Worm (Caenorhabditis elegans) whole organism, L4 larva: ENCODE measurements around the gene F49C12.11.
A peak's percentile ranks its signal among the peaks of the same experiment; 100 is the strongest.

ENCODE experiments used
- ZK546.5 ChIP-seq, 2 experiments: sonication (generic microtip); optimal IDR thresholded peaks; 2 replicates each; lab custom pipeline; 2017; ENCODE audit warnings: missing biosample characterization in 2 of 2, missing genetic modification characterization in 2 of 2
- dmd-6 ChIP-seq: fragments of 200-800 bp; sonication (Bioruptor generic); IDR thresholded peaks from 2 replicates; pipeline ENCODE4 v1.3.6; 2022; ENCODE audit warnings: missing genetic modification reagents, missing genetic modification characterization, missing compliant biosample characterization
- nhr-48 ChIP-seq: sonication (generic microtip); optimal IDR thresholded peaks from 2 replicates; lab custom pipeline; 2016; ENCODE audit warnings: mild to moderate bottlenecking, missing genetic modification characterization, missing compliant biosample characterization
- snpc-4 ChIP-seq: fragments of 150-350 bp; optimal IDR thresholded peaks from 2 replicates; lab custom pipeline; 2014; ENCODE audit warnings: missing biosample characterization, missing genetic modification characterization
- unc-39 ChIP-seq: sonication (generic microtip); optimal IDR thresholded peaks from 2 replicates; lab custom pipeline; 2017; ENCODE audit warnings: missing biosample characterization, missing genetic modification characterization

ce11 chrIV:9335552-9336251 lies 16.5 kb downstream of the F49C12.11 start, which contains the start of the genes coa-4 and T20D3.14:
- TF ChIP-seq unc-39 (tag; lab: Kevin White, UChicago) (no peak), dmd-6 (GFP tag; lab: Robert Waterston, UW) (peak; percentile 75), ZK546.5 (tag; optimal IDR thresholded peaks at IDR 0.05; lab: Kevin White, UChicago) (no peak), nhr-48 (tag; lab: Kevin White, UChicago) (no peak), snpc-4 (tag; lab: Kevin White, UChicago) (no peak)
